Worm (Caenorhabditis elegans) whole organism, young adult: ENCODE data around the gene tsn-1.

ENCODE experiments used
- F23B12.7 ChIP-seq: sonication (generic microtip); optimal IDR thresholded peaks from 2 replicates; lab custom pipeline; 2017; ENCODE audit warnings: missing genetic modification characterization, mild to moderate bottlenecking, missing compliant biosample characterization, antibody characterized with exemption, moderate library complexity; ENCODE audit not compliant: insufficient read depth
- K12H6.12 ChIP-seq: fragments of 200-800 bp; sonication (Bioruptor generic); optimal IDR thresholded peaks from 2 replicates; lab custom pipeline; 2018; ENCODE audit warnings: mild to moderate bottlenecking, missing genetic modification characterization, missing compliant biosample characterization
- ZK185.1 ChIP-seq: sonication (generic microtip); optimal IDR thresholded peaks from 2 replicates; lab custom pipeline; 2016; ENCODE audit warnings: mild to moderate bottlenecking, missing genetic modification characterization, missing compliant biosample characterization; ENCODE audit not compliant: poor library complexity, severe bottlenecking
- nhr-120 ChIP-seq: fragments of 200-800 bp; sonication (Bioruptor generic); IDR thresholded peaks from 2 replicates; pipeline ENCODE4 v1.3.6; 2022; ENCODE audit warnings: missing genetic modification characterization, missing compliant biosample characterization
- snpc-1.1 ChIP-seq: sonication (generic microtip); optimal IDR thresholded peaks from 2 replicates; lab custom pipeline; 2017; ENCODE audit warnings: missing genetic modification characterization, mild to moderate bottlenecking, missing compliant biosample characterization, antibody characterized with exemption, moderate library complexity, missing genotype, missing genetic modification reagents; ENCODE audit not compliant: insufficient read depth

- TF ChIP-seq F23B12.7 (tag; lab: Kevin White, UChicago) (no peak), ZK185.1 (tag; lab: Kevin White, UChicago) (no peak), nhr-120 (no peak), K12H6.12 (tag; lab: Kevin White, UChicago) (no peak), snpc-1.1 (no peak)
Observed at ce11 chrII:4729733-4730132, 23.1 kb downstream of the tsn-1 start, which contains the start of gene F41C3.7.
